Fruit fly (Drosophila melanogaster) whole organism, embryonic: ENCODE results near the gene her.

Experiments used
- C15 ChIP-seq: fragments of 200-800 bp; sonication (Bioruptor generic); IDR thresholded peaks from 3 replicates; pipeline ENCODE4 v1.3.6; 2022; ENCODE audit warnings: missing biosample characterization, missing genetic modification characterization
- CG10321 ChIP-seq: fragments of 200-800 bp; sonication (Bioruptor generic); IDR thresholded peaks from 2 replicates; pipeline ENCODE4 v1.3.6; 2022; ENCODE audit warnings: missing biosample characterization, missing genetic modification characterization
- CG11696 ChIP-seq: fragments of 200-800 bp; sonication (Bioruptor generic); IDR thresholded peaks from 2 replicates; pipeline ENCODE4 v1.3.6; 2022; ENCODE audit warnings: missing biosample characterization, missing genetic modification characterization
- CG13894 ChIP-seq: fragments of 200-800 bp; sonication (Bioruptor generic); optimal IDR thresholded peaks from 3 replicates; lab custom pipeline; 2018; ENCODE audit warnings: missing biosample characterization, mild to moderate bottlenecking, missing genetic modification characterization, moderate library complexity
- CG14441 ChIP-seq: fragments of 200-800 bp; sonication (Bioruptor generic); IDR thresholded peaks from 2 replicates; pipeline ENCODE4 v1.3.6; 2022; ENCODE audit warnings: missing biosample characterization, missing genetic modification characterization
- CG14667 ChIP-seq: fragments of 200-800 bp; sonication (Bioruptor generic); IDR thresholded peaks from 2 replicates; pipeline ENCODE4 v1.3.6; 2022; ENCODE audit warnings: missing biosample characterization, missing genetic modification characterization
- CG15269 ChIP-seq: fragments of 200-800 bp; sonication (Bioruptor generic); optimal IDR thresholded peaks from 2 replicates; lab custom pipeline; 2018; ENCODE audit warnings: missing biosample characterization, mild to moderate bottlenecking, missing genetic modification characterization, moderate library complexity
- CG15514 ChIP-seq: fragments of 200-800 bp; sonication (Bioruptor generic); optimal IDR thresholded peaks from 3 replicates; lab custom pipeline; 2017; ENCODE audit warnings: missing biosample characterization, missing genetic modification characterization, mild to moderate bottlenecking, moderate library complexity, missing genetic modification reagents
- CG1603 ChIP-seq: fragments of 200-800 bp; sonication (Bioruptor generic); optimal IDR thresholded peaks from 2 replicates; lab custom pipeline; 2019; ENCODE audit warnings: missing biosample characterization, mild to moderate bottlenecking, missing genetic modification characterization, moderate library complexity
- CG16813 ChIP-seq: fragments of 200-800 bp; sonication (Bioruptor generic); IDR thresholded peaks from 3 replicates; pipeline ENCODE4 v1.3.6; 2022; ENCODE audit warnings: missing biosample characterization, missing genetic modification characterization; ENCODE audit not compliant: partially characterized antibody
- CG17186 ChIP-seq: fragments of 200-800 bp; sonication (Bioruptor generic); optimal IDR thresholded peaks from 3 replicates; lab custom pipeline; 2017; ENCODE audit warnings: missing biosample characterization, missing genetic modification reagents, missing genetic modification characterization
- CG17568 ChIP-seq: fragments of 200-800 bp; sonication (Bioruptor generic); optimal IDR thresholded peaks from 2 replicates; lab custom pipeline; 2018; ENCODE audit warnings: missing biosample characterization, mild to moderate bottlenecking, missing genetic modification characterization, moderate library complexity
- CG1792 ChIP-seq: fragments of 200-800 bp; sonication (Bioruptor generic); optimal IDR thresholded peaks from 2 replicates; lab custom pipeline; 2016; ENCODE audit warnings: missing biosample characterization, missing genetic modification characterization
- CG18599 ChIP-seq: fragments of 200-800 bp; sonication (Bioruptor generic); optimal IDR thresholded peaks from 3 replicates; lab custom pipeline; 2017; ENCODE audit warnings: missing biosample characterization, missing genetic modification characterization, mild to moderate bottlenecking, moderate library complexity, missing genetic modification reagents
- CG30403 ChIP-seq: fragments of 200-800 bp; sonication (Bioruptor generic); optimal IDR thresholded peaks from 3 replicates; lab custom pipeline; 2016; ENCODE audit warnings: missing biosample characterization, missing genetic modification characterization
- CG31365 ChIP-seq: fragments of 200-800 bp; sonication (Bioruptor generic); optimal IDR thresholded peaks from 2 replicates; lab custom pipeline; 2018; ENCODE audit warnings: missing biosample characterization, mild to moderate bottlenecking, missing genetic modification characterization
- CG4404 ChIP-seq: fragments of 200-800 bp; sonication (Bioruptor generic); IDR thresholded peaks from 2 replicates; pipeline ENCODE4 v1.3.6; 2022; ENCODE audit warnings: missing biosample characterization, missing genetic modification characterization
- CG5245 ChIP-seq: fragments of 200-800 bp; sonication (Bioruptor generic); optimal IDR thresholded peaks from 3 replicates; lab custom pipeline; 2016; ENCODE audit warnings: missing biosample characterization, missing genetic modification characterization
- CG8290 ChIP-seq, 3 experiments: fragments of 200-800 bp; sonication (Bioruptor generic); optimal IDR thresholded peaks; 2 replicates each; lab custom pipeline; 2016 to 2019; ENCODE audit warnings: missing biosample characterization in 3 of 3, missing genetic modification characterization in 3 of 3, mild to moderate bottlenecking in 2 of 3, moderate library complexity in 1 of 3
- CG8944 ChIP-seq: fragments of 200-800 bp; sonication (Bioruptor generic); optimal IDR thresholded peaks from 3 replicates; lab custom pipeline; 2016; ENCODE audit warnings: missing biosample characterization, missing genetic modification characterization
- CG9437 ChIP-seq: fragments of 200-800 bp; sonication (Bioruptor generic); optimal IDR thresholded peaks from 2 replicates; lab custom pipeline; 2018; ENCODE audit warnings: missing biosample characterization, mild to moderate bottlenecking, missing genetic modification characterization
- CG9727 ChIP-seq: fragments of 200-800 bp; sonication (Bioruptor generic); optimal IDR thresholded peaks from 3 replicates; lab custom pipeline; 2017; ENCODE audit warnings: missing biosample characterization, mild to moderate bottlenecking, missing genetic modification characterization
- CG9797 ChIP-seq: fragments of 200-800 bp; sonication (Bioruptor generic); optimal IDR thresholded peaks from 3 replicates; lab custom pipeline; 2018; ENCODE audit warnings: missing biosample characterization, mild to moderate bottlenecking, missing genetic modification characterization
- CG9932 ChIP-seq: fragments of 200-800 bp; sonication (Bioruptor generic); IDR thresholded peaks from 2 replicates; pipeline ENCODE4 v1.3.6; 2022; ENCODE audit warnings: missing biosample characterization, missing genetic modification characterization
- ERR ChIP-seq: fragments of 200-800 bp; sonication (Bioruptor generic); optimal IDR thresholded peaks from 2 replicates; lab custom pipeline; 2016; ENCODE audit warnings: missing biosample characterization, missing genetic modification characterization
- Eip74EF ChIP-seq, 2 experiments: fragments of 200-800 bp in 1 of 2; fragments of >200 bp in 1 of 2; sonication (Bioruptor generic) in 1 of 2; optimal IDR thresholded peaks; 2 replicates each; lab custom pipeline; 2017 to 2019; ENCODE audit warnings: missing biosample characterization in 2 of 2, missing genetic modification characterization in 2 of 2, mild to moderate bottlenecking in 1 of 2, moderate library complexity in 1 of 2
- GATAe ChIP-seq: fragments of 200-800 bp; sonication (Bioruptor generic); conservative IDR thresholded peaks from 2 replicates; pipeline ENCODE4 v1.3.6; 2022; ENCODE audit warnings: missing biosample characterization, missing genetic modification characterization
- Gsc ChIP-seq: fragments of 200-800 bp; sonication (Bioruptor generic); IDR thresholded peaks from 2 replicates; pipeline ENCODE4 v1.3.6; 2022; ENCODE audit warnings: missing biosample characterization, missing genetic modification characterization
- Lim3 ChIP-seq: fragments of 200-800 bp; sonication (Bioruptor generic); IDR thresholded peaks from 2 replicates; pipeline ENCODE4 v1.3.6; 2022; ENCODE audit warnings: missing biosample characterization, missing genetic modification characterization
- MESR4 ChIP-seq: fragments of 200-800 bp; sonication (Bioruptor generic); optimal IDR thresholded peaks from 2 replicates; lab custom pipeline; 2018; ENCODE audit warnings: missing biosample characterization, mild to moderate bottlenecking, missing genetic modification characterization, moderate library complexity
- Mad ChIP-seq: fragments of 200-800 bp; sonication (Bioruptor generic); optimal IDR thresholded peaks from 2 replicates; lab custom pipeline; 2016; ENCODE audit warnings: missing biosample characterization, missing genetic modification characterization
- Mrtf ChIP-seq: fragments of 200-800 bp; sonication (Bioruptor generic); IDR thresholded peaks from 3 replicates; pipeline ENCODE4 v1.3.6; 2022; ENCODE audit warnings: missing biosample characterization, missing genetic modification characterization
- Ravus ChIP-seq: fragments of 200-800 bp; sonication (Bioruptor generic); IDR thresholded peaks from 2 replicates; pipeline ENCODE4 v1.3.6; 2022; ENCODE audit warnings: missing biosample characterization, missing genetic modification characterization
- Scr ChIP-seq: fragments of 200-800 bp; sonication (Bioruptor generic); IDR thresholded peaks from 2 replicates; pipeline ENCODE4 v1.3.6; 2022; ENCODE audit warnings: missing biosample characterization, missing genetic modification characterization; ENCODE audit not compliant: partially characterized antibody
- abd-A ChIP-seq: fragments of 200-800 bp; sonication (Bioruptor generic); optimal IDR thresholded peaks from 3 replicates; lab custom pipeline; 2019; ENCODE audit warnings: missing biosample characterization, mild to moderate bottlenecking, missing genetic modification characterization, moderate library complexity
- br ChIP-seq: fragments of >200 bp; optimal IDR thresholded peaks from 2 replicates; lab custom pipeline; 2017
- cato ChIP-seq: fragments of 200-800 bp; sonication (Bioruptor generic); optimal IDR thresholded peaks from 2 replicates; lab custom pipeline; 2016; ENCODE audit warnings: missing biosample characterization, missing genetic modification characterization, borderline replicate concordance
- eyg ChIP-seq: fragments of 200-800 bp; sonication (Bioruptor generic); optimal IDR thresholded peaks from 3 replicates; lab custom pipeline; 2016; ENCODE audit warnings: missing biosample characterization, missing genetic modification characterization
- gfzf ChIP-seq: fragments of 200-800 bp; sonication (Bioruptor generic); optimal IDR thresholded peaks from 2 replicates; lab custom pipeline; 2016; ENCODE audit warnings: missing biosample characterization, mild to moderate bottlenecking, missing genetic modification characterization, moderate library complexity
- hbn ChIP-seq: fragments of 200-800 bp; sonication (Bioruptor generic); IDR thresholded peaks from 2 replicates; pipeline ENCODE4 v1.3.6; 2022; ENCODE audit warnings: missing biosample characterization, missing genetic modification characterization; ENCODE audit not compliant: partially characterized antibody
- ind ChIP-seq: fragments of 200-800 bp; sonication (Bioruptor generic); optimal IDR thresholded peaks from 3 replicates; lab custom pipeline; 2016; ENCODE audit warnings: missing biosample characterization, missing genetic modification characterization
- jumu ChIP-seq: fragments of 200-800 bp; sonication (Bioruptor generic); optimal IDR thresholded peaks from 3 replicates; lab custom pipeline; 2016; ENCODE audit warnings: missing biosample characterization, missing genetic modification characterization
- kay ChIP-seq: fragments of 200-800 bp; sonication (Bioruptor generic); optimal IDR thresholded peaks from 2 replicates; lab custom pipeline; 2016; ENCODE audit warnings: missing biosample characterization, missing genetic modification characterization
- luna ChIP-seq: fragments of 200-800 bp; sonication (Bioruptor generic); optimal IDR thresholded peaks from 2 replicates; lab custom pipeline; 2016; ENCODE audit warnings: missing biosample characterization, missing genetic modification characterization
- nerfin-1 ChIP-seq: fragments of 200-800 bp; sonication (Bioruptor generic); optimal IDR thresholded peaks from 3 replicates; lab custom pipeline; 2019; ENCODE audit warnings: missing biosample characterization, mild to moderate bottlenecking, missing genetic modification characterization, moderate library complexity
- otp ChIP-seq: fragments of 200-800 bp; sonication (Bioruptor generic); IDR thresholded peaks from 3 replicates; pipeline ENCODE4, ENCODE4 v1.3.6; 2022; ENCODE audit warnings: missing biosample characterization, missing genetic modification characterization
- pan ChIP-seq, 4 experiments: fragments of >200 bp in 3 of 4; fragments of 200-800 bp in 1 of 4; sonication (Bioruptor generic) in 1 of 4; optimal IDR thresholded peaks in 3 of 4; IDR thresholded peaks in 1 of 4; 2 replicates each; pipeline versions ENCODE4 v1.3.6 to Lab custom; 2017 to 2022; ENCODE audit warnings: missing biosample characterization in 2 of 4, missing genetic modification characterization in 2 of 4, mixed read lengths in 1 of 4
- tap ChIP-seq: fragments of 200-800 bp; optimal IDR thresholded peaks from 3 replicates; lab custom pipeline; 2019; ENCODE audit warnings: missing biosample characterization, mild to moderate bottlenecking, missing genetic modification characterization, moderate library complexity
- zen2 ChIP-seq: fragments of 200-800 bp; sonication (Bioruptor generic); IDR thresholded peaks from 3 replicates; pipeline ENCODE4 v1.3.6; 2022; ENCODE audit warnings: missing biosample characterization, missing genetic modification characterization; ENCODE audit not compliant: partially characterized antibody
- zfh2 ChIP-seq: fragments of 200-800 bp; sonication (Bioruptor generic); optimal IDR thresholded peaks from 2 replicates; lab custom pipeline; 2016; ENCODE audit warnings: missing biosample characterization, missing genetic modification characterization

Gene her

DNA sequence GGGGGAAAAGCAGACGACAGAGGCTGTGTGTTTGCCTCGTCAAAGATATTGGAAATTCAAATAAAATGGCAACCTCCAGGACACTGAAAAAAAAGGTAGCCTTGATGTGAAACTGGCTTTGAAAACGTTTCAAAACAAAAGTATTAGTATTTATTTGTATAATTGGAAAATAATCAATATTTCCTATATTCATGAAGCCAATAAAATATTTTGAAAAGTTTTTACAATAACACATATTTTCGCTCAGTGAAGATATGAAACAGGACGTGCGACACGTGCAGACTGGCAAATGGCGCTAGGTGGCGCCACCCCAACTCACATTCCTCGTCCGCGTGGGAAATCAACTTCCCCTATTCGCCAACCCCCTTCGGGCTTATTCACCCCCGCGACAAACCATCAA lies 29.2 kb upstream of the her start (continued):
- TF ChIP-seq luna (GFP tag; lab: Kevin White, UChicago): no peak
- no peak for TF ChIP-seq CG8944 (GFP tag; lab: Kevin White, UChicago)
- no peak for TF ChIP-seq ERR (GFP tag; lab: Kevin White, UChicago)
- TF ChIP-seq pan (optimal IDR thresholded peaks at IDR 0.05; lab: Kevin White, UChicago): no peak
- peak in 1 of 2 experiments; percentile 47 for TF ChIP-seq pan (GFP tag; optimal IDR thresholded peaks at IDR 0.05 in 1 of 2, IDR thresholded peaks at IDR 0.05 in 1 of 2)
- no peak for TF ChIP-seq CG5245
- TF ChIP-seq CG9797 (GFP tag; lab: Kevin White, UChicago): no peak
- no peak for TF ChIP-seq CG4404 (GFP tag; lab: Robert Waterston, UW)
- no peak for TF ChIP-seq Lim3 (GFP tag; lab: Robert Waterston, UW)
- TF ChIP-seq abd-A (tag; lab: Kevin White, UChicago): no peak
- peak; percentile 38 for TF ChIP-seq CG15514
- no peak for TF ChIP-seq zen2
- TF ChIP-seq CG11696 (GFP tag; lab: Robert Waterston, UW): no peak
- TF ChIP-seq zfh2 (GFP tag; lab: Kevin White, UChicago): no peak
- TF ChIP-seq CG1792 (GFP tag; lab: Kevin White, UChicago): no peak
- peak; percentile 11 for TF ChIP-seq CG9437 (GFP tag; lab: Kevin White, UChicago)
- TF ChIP-seq CG17186: no peak
- no peak for TF ChIP-seq br (lab: Kevin White, UChicago)
- TF ChIP-seq hbn (GFP tag; lab: Robert Waterston, UW): no peak
- TF ChIP-seq CG18599 (GFP tag; lab: Kevin White, UChicago): peak; percentile 87
- peak; percentile 50 for TF ChIP-seq CG13894
- no peak for TF ChIP-seq cato (GFP tag; lab: Kevin White, UChicago)
- TF ChIP-seq C15 (GFP tag; lab: Robert Waterston, UW): no peak
- peak; percentile 9 for TF ChIP-seq kay (GFP tag; lab: Kevin White, UChicago)
- no peak for TF ChIP-seq Mad (GFP tag; lab: Kevin White, UChicago)
- no peak for TF ChIP-seq eyg (GFP tag; lab: Kevin White, UChicago)
- TF ChIP-seq Ravus (GFP tag; lab: Robert Waterston, UW): no peak
- TF ChIP-seq gfzf (GFP tag; lab: Kevin White, UChicago): no peak
- TF ChIP-seq CG30403 (GFP tag; lab: Kevin White, UChicago): peak; percentile 61
- TF ChIP-seq CG17568 (GFP tag; lab: Kevin White, UChicago): no peak
- TF ChIP-seq CG9727 (GFP tag; lab: Kevin White, UChicago): peak; percentile 66
- TF ChIP-seq GATAe (GFP tag; lab: Robert Waterston, UW): no peak
- peak; percentile 3 for TF ChIP-seq nerfin-1 (tag; lab: Kevin White, UChicago)
- TF ChIP-seq tap: peak; percentile 25
- no peak for TF ChIP-seq CG8290 (GFP tag; optimal IDR thresholded peaks at IDR 0.05; lab: Kevin White, UChicago)
- TF ChIP-seq CG8290 (tag; optimal IDR thresholded peaks at IDR 0.05; lab: Kevin White, UChicago): no peak
- peak; percentile 58 for TF ChIP-seq CG14441 (GFP tag; lab: Robert Waterston, UW)
- TF ChIP-seq Scr (GFP tag; lab: Robert Waterston, UW): no peak
- no peak for TF ChIP-seq CG16813 (GFP tag; lab: Robert Waterston, UW)
- 0 out of 3 replicates have a peak, but pooled peaks have one; percentile 9 for TF ChIP-seq otp (GFP tag; lab: Robert Waterston, UW)
- TF ChIP-seq CG9932 (GFP tag; lab: Robert Waterston, UW): peak; percentile 31; the same call in 1 of the 2 replicates
- no peak for TF ChIP-seq MESR4 (GFP tag; lab: Kevin White, UChicago)
- no peak for TF ChIP-seq Gsc (GFP tag; lab: Robert Waterston, UW)
- TF ChIP-seq Eip74EF (GFP tag; optimal IDR thresholded peaks at IDR 0.05; lab: Kevin White, UChicago): no peak
- TF ChIP-seq CG31365 (tag; lab: Kevin White, UChicago): no peak
- no peak for TF ChIP-seq CG10321 (GFP tag; lab: Robert Waterston, UW)
- TF ChIP-seq ind (GFP tag; lab: Kevin White, UChicago): peak; percentile 51
- TF ChIP-seq CG15269: peak; percentile 67
- peak; percentile 21 for TF ChIP-seq CG1603 (tag; lab: Kevin White, UChicago)
- TF ChIP-seq jumu (GFP tag; lab: Kevin White, UChicago): no peak
- peak; percentile 42; the same call in 1 of the 2 replicates for TF ChIP-seq CG14667 (GFP tag; lab: Robert Waterston, UW)
- TF ChIP-seq Mrtf (GFP tag; lab: Robert Waterston, UW): no peak
